Fruit fly (Drosophila melanogaster): ENCODE measurements around the gene Sld5.

DNA sequence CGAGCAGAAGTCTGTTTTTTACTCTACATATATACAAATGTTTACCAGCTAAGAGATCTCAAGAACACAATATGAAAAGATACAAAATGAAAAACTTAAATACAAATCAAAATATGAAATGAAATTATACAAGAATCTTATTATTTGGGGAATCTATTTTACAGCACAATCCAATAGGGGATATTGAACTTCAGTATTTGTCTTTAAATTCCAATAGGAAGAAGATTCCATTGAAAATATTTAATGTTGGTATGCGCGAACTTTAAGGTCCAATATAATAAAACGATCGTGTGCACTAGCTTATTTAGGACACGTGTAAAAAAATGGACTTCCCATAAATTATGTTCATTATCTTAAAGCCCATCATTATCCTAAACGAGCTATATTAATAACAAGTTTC is 18.4 kb downstream of the Sld5 start:
- TF ChIP-seq CG11617 (GFP tag; optimal IDR thresholded peaks at IDR 0.05) (no peak), Crg-1 (GFP tag; optimal IDR thresholded peaks at IDR 0.05) (no peak), bab1 (GFP tag; optimal IDR thresholded peaks at IDR 0.05) (no peak)

All from whole organism, adult.